Worm (Caenorhabditis elegans) whole organism, L1 larva: ENCODE measurements around the gene srab-4.

Experiments used
- blmp-1 ChIP-seq: fragments of 150-350 bp; optimal IDR thresholded peaks from 2 replicates; lab custom pipeline; 2014; ENCODE audit warnings: missing biosample characterization, missing genetic modification characterization
- elt-3 ChIP-seq, 6 experiments: fragments of 150-350 bp in 1 of 6; sonication (generic microtip); optimal IDR thresholded peaks; 2 replicates each; lab custom pipeline; 2017 to 2018; ENCODE audit warnings: missing biosample characterization in 6 of 6, missing genetic modification characterization in 6 of 6, inconsistent platforms in 1 of 6
- fkh-10 ChIP-seq: sonication (generic microtip); optimal IDR thresholded peaks from 2 replicates; lab custom pipeline; 2017; ENCODE audit warnings: missing biosample characterization, missing genetic modification reagents, missing genetic modification characterization
- fos-1 ChIP-seq: fragments of 150-350 bp; optimal IDR thresholded peaks from 2 replicates; lab custom pipeline; 2014; ENCODE audit warnings: missing biosample characterization, missing genetic modification characterization
- nhr-90 ChIP-seq: sonication (generic microtip); optimal IDR thresholded peaks from 2 replicates; lab custom pipeline; 2016; ENCODE audit warnings: mild to moderate bottlenecking, missing genetic modification characterization, missing compliant biosample characterization; ENCODE audit not compliant: poor library complexity
- snpc-4 ChIP-seq: fragments of 150-350 bp; optimal IDR thresholded peaks from 2 replicates; lab custom pipeline; 2014; ENCODE audit warnings: missing biosample characterization, missing genetic modification characterization
- unc-130 ChIP-seq: fragments of 150-350 bp; optimal IDR thresholded peaks from 2 replicates; lab custom pipeline; 2017; ENCODE audit warnings: missing biosample characterization, missing genetic modification characterization, inconsistent platforms
- unc-62 ChIP-seq: fragments of 150-350 bp; optimal IDR thresholded peaks from 2 replicates; lab custom pipeline; 2014; ENCODE audit warnings: missing biosample characterization, missing genetic modification reagents, missing genetic modification characterization
- zip-4 ChIP-seq: fragments of 200-800 bp; sonication (Bioruptor generic); optimal IDR thresholded peaks from 2 replicates; lab custom pipeline; 2018; ENCODE audit warnings: mild to moderate bottlenecking, missing genetic modification characterization, moderate library complexity, missing compliant biosample characterization
- ztf-11 ChIP-seq, 2 experiments: sonication (generic microtip); optimal IDR thresholded peaks; 2 replicates each; lab custom pipeline; 2016 to 2017; ENCODE audit warnings: missing genetic modification characterization in 2 of 2, missing biosample characterization in 1 of 2, missing compliant biosample characterization in 1 of 2

ce11 chrV:7017059-7017458 is 13.1 kb downstream of the srab-4 start, which contains the start of gene srsx-32:
- TF ChIP-seq fos-1 (tag; lab: Kevin White, UChicago) (no peak), nhr-90 (tag; lab: Kevin White, UChicago) (no peak), fkh-10 (GFP tag; lab: Kevin White, UChicago) (no peak), unc-62 (no peak), blmp-1 (tag; lab: Kevin White, UChicago) (no peak), ztf-11 (tag; optimal IDR thresholded peaks at IDR 0.05; lab: Kevin White, UChicago) (no peak), elt-3 (tag; optimal IDR thresholded peaks at IDR 0.05; lab: Kevin White, UChicago) (no peak), snpc-4 (tag; lab: Kevin White, UChicago) (no peak), zip-4 (GFP tag; lab: Kevin White, UChicago) (no peak), unc-130 (tag; lab: Kevin White, UChicago) (no peak)
